Worm (Caenorhabditis elegans): ENCODE data around the gene C06C3.10.

DNA sequence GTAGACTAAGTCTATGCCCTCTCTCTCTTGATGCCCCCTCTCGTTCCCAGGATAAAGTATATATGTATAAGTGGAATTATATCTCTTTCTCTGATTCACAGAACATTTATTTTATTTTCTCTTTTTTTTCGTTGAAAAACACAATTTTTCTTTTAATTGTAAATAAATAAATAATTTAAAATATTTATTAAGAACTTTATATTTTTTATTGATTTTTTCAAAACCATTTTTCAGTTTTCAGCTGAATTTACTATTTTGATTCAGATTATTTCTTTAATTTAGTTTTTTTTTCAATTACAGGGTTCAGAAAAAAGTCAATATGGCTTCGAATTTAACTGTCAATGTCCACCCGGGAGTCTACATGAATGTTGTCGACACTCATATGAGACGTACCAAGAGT, 45.7 kb downstream of the C06C3.10 start, which contains the start of gene eif-3.F:
- no peak for TF ChIP-seq nhr-11 (tag; optimal IDR thresholded peaks at IDR 0.05)
- no peak for TF ChIP-seq C08G9.2 (tag; optimal IDR thresholded peaks at IDR 0.05)
- TF ChIP-seq K09A11.1 (tag; optimal IDR thresholded peaks at IDR 0.05; ENCODE audit: insufficient read depth) = no peak
- TF ChIP-seq ref-2 (tag; optimal IDR thresholded peaks at IDR 0.05) = no peak
- no peak for TF ChIP-seq nhr-232 (tag; optimal IDR thresholded peaks at IDR 0.05)
- no peak for TF ChIP-seq ceh-18 (tag; optimal IDR thresholded peaks at IDR 0.05)
- no peak for TF ChIP-seq ceh-2 (tag; optimal IDR thresholded peaks at IDR 0.05)

Measured in whole organism, late embryonic.